Worm (Caenorhabditis elegans): ENCODE data around the gene W01C8.5.

DNA sequence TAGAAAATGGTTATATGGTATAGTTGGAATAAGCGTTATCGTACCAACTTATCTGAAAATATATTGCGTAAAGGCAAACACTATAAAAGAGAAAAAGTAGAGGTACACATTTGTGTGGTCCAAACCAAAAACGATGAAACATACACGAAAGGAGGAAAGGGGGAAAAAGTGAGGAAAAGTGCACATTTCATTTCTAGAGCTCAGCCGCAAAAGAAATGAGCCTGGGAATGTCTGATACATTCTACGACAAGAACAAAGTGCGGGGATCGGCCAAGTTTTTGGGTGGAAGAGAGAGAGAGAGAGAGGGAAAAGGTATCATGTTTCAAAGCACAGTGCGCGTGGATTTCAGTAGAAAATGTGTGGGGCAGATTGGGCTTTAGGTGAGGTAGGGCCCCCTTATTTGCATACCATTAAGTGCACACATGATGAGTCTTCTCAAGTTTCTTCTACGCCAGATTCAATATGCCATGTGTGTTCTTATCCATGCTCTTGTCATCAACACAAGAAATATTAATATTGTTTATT, 36.7 kb upstream of the W01C8.5 start, which contains the start of gene rgs-6:
- TF ChIP-seq med-1 (GFP tag; optimal IDR thresholded peaks at IDR 0.05; ENCODE audit: insufficient read depth): no peak
- TF ChIP-seq ref-1 (GFP tag; conservative IDR thresholded peaks at IDR 0.05): no peak
- TF ChIP-seq klf-2 (GFP tag; conservative IDR thresholded peaks at IDR 0.05): no peak
